Fruit fly (Drosophila melanogaster) whole organism, embryonic: Measurements from ENCODE around the gene CG4962.

Source experiments
- CG11695 ChIP-seq: fragments of 200-800 bp; sonication (Bioruptor generic); IDR thresholded peaks from 3 replicates; pipeline ENCODE4 v1.3.6; 2022; ENCODE audit warnings: missing biosample characterization, missing genetic modification characterization
- CG13624 ChIP-seq: fragments of 200-800 bp; sonication (Bioruptor generic); optimal IDR thresholded peaks from 2 replicates; lab custom pipeline; 2016; ENCODE audit warnings: missing biosample characterization, missing genetic modification characterization
- hkb ChIP-seq, 2 experiments: fragments of 200-800 bp in 1 of 2; fragments of >200 bp in 1 of 2; sonication (Bioruptor generic) in 1 of 2; IDR thresholded peaks in 1 of 2; optimal IDR thresholded peaks in 1 of 2; 2 replicates each; pipeline versions ENCODE4 v1.3.6 to Lab custom; 2017 to 2022; ENCODE audit warnings: missing biosample characterization in 1 of 2, missing genetic modification characterization in 1 of 2
- insv ChIP-seq, 2 experiments: fragments of 200-800 bp; sonication (Bioruptor generic); optimal IDR thresholded peaks; 3 replicates each; lab custom pipeline; 2016 to 2018; ENCODE audit warnings: missing biosample characterization in 2 of 2, missing genetic modification characterization in 2 of 2
- lilli ChIP-seq: fragments of 200-800 bp; sonication (Bioruptor generic); optimal IDR thresholded peaks from 3 replicates; lab custom pipeline; 2016; ENCODE audit warnings: missing biosample characterization, missing genetic modification characterization
- ranshi ChIP-seq: fragments of 200-800 bp; sonication (Bioruptor generic); IDR thresholded peaks from 2 replicates; pipeline ENCODE4 v1.3.6; 2022; ENCODE audit warnings: missing biosample characterization, missing genetic modification characterization

- TF ChIP-seq lilli: no peak
- no peak for TF ChIP-seq CG11695 (GFP tag; lab: Robert Waterston, UW)
- TF ChIP-seq ranshi (GFP tag; lab: Robert Waterston, UW): no peak
- TF ChIP-seq insv (GFP tag; optimal IDR thresholded peaks at IDR 0.05; lab: Kevin White, UChicago): no peak
- TF ChIP-seq CG13624: no peak
- no peak for TF ChIP-seq hkb (optimal IDR thresholded peaks at IDR 0.05; lab: Kevin White, UChicago)
- TF ChIP-seq hkb (GFP tag; IDR thresholded peaks at IDR 0.05; lab: Robert Waterston, UW): no peak
Observed at dm6 chr3L:16263043-16263442, 32.3 kb downstream of the CG4962 start, which contains the start of gene CG13070.
